Worm (Caenorhabditis elegans): Measurements from ENCODE around the gene col-121.

The col-121 gene

ce11 chrIV:9442106-9442532, 46.1 kb upstream of the col-121 start (continued):
- no peak for TF ChIP-seq cebp-1 (GFP tag; IDR thresholded peaks at IDR 0.05)
- TF ChIP-seq cebp-1 (tag; optimal IDR thresholded peaks at IDR 0.05): peak; percentile 57
- TF ChIP-seq sdz-38 (tag; optimal IDR thresholded peaks at IDR 0.05): no peak
- TF ChIP-seq K11D2.4 (GFP tag; IDR thresholded peaks at IDR 0.05): no peak
- no peak for TF ChIP-seq T07F8.4 (tag; optimal IDR thresholded peaks at IDR 0.05)
- no peak for TF ChIP-seq nhr-27 (tag; optimal IDR thresholded peaks at IDR 0.05)
- no peak for TF ChIP-seq snpc-4 (GFP tag; optimal IDR thresholded peaks at IDR 0.05)
- TF ChIP-seq snpc-4 (tag; optimal IDR thresholded peaks at IDR 0.05): peak; percentile 18 to 83 (median 55)
- peak; percentile 49 for TF ChIP-seq tbp1 (GFP tag; optimal IDR thresholded peaks at IDR 0.05)
- peak; percentile 6 for TF ChIP-seq ama-1 (optimal IDR thresholded peaks at IDR 0.05)
- TF ChIP-seq ama-1 (GFP tag; optimal IDR thresholded peaks at IDR 0.05): no peak
- no peak for TF ChIP-seq zim-3 (tag; optimal IDR thresholded peaks at IDR 0.05)
- TF ChIP-seq D2030.7 (GFP tag; IDR thresholded peaks at IDR 0.05): no peak
- no peak for TF ChIP-seq hlh-26 (GFP tag; conservative IDR thresholded peaks at IDR 0.05)
- no peak for TF ChIP-seq mel-28 (tag; optimal IDR thresholded peaks at IDR 0.05; ENCODE audit: borderline replicate concordance)
- TF ChIP-seq lir-1 (GFP tag; conservative IDR thresholded peaks at IDR 0.05): no peak
- peak; percentile 61 for TF ChIP-seq nfyb-1 (GFP tag; IDR thresholded peaks at IDR 0.05)
- TF ChIP-seq F52B5.7 (tag; optimal IDR thresholded peaks at IDR 0.05): no peak
- no peak for TF ChIP-seq ztf-6 (GFP tag; IDR thresholded peaks at IDR 0.05)
- no peak for TF ChIP-seq ekl-4 (GFP tag; IDR thresholded peaks at IDR 0.05)
- TF ChIP-seq F39B2.1 (GFP tag; IDR thresholded peaks at IDR 0.05): no peak
- no peak for TF ChIP-seq nhr-179 (tag; optimal IDR thresholded peaks at IDR 0.05)
- no peak for TF ChIP-seq ztf-18 (tag; optimal IDR thresholded peaks at IDR 0.05)
- TF ChIP-seq ztf-28 (GFP tag; IDR thresholded peaks at IDR 0.05): no peak
- no peak for TF ChIP-seq rec-8 (tag; optimal IDR thresholded peaks at IDR 0.05)
- TF ChIP-seq ceh-79 (tag; optimal IDR thresholded peaks at IDR 0.05): no peak
- TF ChIP-seq ZK185.1 (tag; optimal IDR thresholded peaks at IDR 0.05; ENCODE audit: poor library complexity, severe bottlenecking): no peak
- TF ChIP-seq bed-2 (GFP tag; IDR thresholded peaks at IDR 0.05): no peak
- TF ChIP-seq ceh-27 (GFP tag; optimal IDR thresholded peaks at IDR 0.05): no peak
- 0 out of 2 replicates have a peak, but pooled peaks have one; percentile 20 for TF ChIP-seq lin-26 (GFP tag; IDR thresholded peaks at IDR 0.05)
- TF ChIP-seq ceh-40 (GFP tag; IDR thresholded peaks at IDR 0.05): no peak
- TF ChIP-seq nhr-80 (tag; optimal IDR thresholded peaks at IDR 0.05): peak; percentile 86
- no peak for TF ChIP-seq F57A8.1 (GFP tag; optimal IDR thresholded peaks at IDR 0.05)
- TF ChIP-seq F49E8.2 (tag; optimal IDR thresholded peaks at IDR 0.05; ENCODE audit: insufficient read depth): no peak
- TF ChIP-seq F22D6.2 (tag; optimal IDR thresholded peaks at IDR 0.05): peak; percentile 48
- TF ChIP-seq ztf-26 (tag; optimal IDR thresholded peaks at IDR 0.05): peak; percentile 81
- peak; percentile 36 for TF ChIP-seq ets-4 (GFP tag; optimal IDR thresholded peaks at IDR 0.05)
- TF ChIP-seq lin-35 (GFP tag; optimal IDR thresholded peaks at IDR 0.05): no peak
- TF ChIP-seq fkh-3 (tag; optimal IDR thresholded peaks at IDR 0.05): no peak
- TF ChIP-seq unc-130 (GFP tag; optimal IDR thresholded peaks at IDR 0.05): no peak
- TF ChIP-seq ceh-100 (GFP tag; IDR thresholded peaks at IDR 0.05): no peak
- no peak for TF ChIP-seq T26A5.8 (tag; optimal IDR thresholded peaks at IDR 0.05)
- TF ChIP-seq Y79H2A.3 (GFP tag; conservative IDR thresholded peaks at IDR 0.05): no peak
- no peak for TF ChIP-seq lsl-1 (GFP tag; optimal IDR thresholded peaks at IDR 0.05)
